Fruit fly (Drosophila melanogaster) whole organism, embryonic: Measurements from ENCODE around the gene CG11353.

ENCODE experiments used
- Atf6 ChIP-seq: fragments of 200-800 bp; sonication (Bioruptor generic); IDR thresholded peaks from 2 replicates; pipeline ENCODE4 v1.3.6; 2022; ENCODE audit warnings: missing biosample characterization, missing genetic modification characterization
- B-H1 ChIP-seq: fragments of 200-800 bp; sonication (Bioruptor generic); IDR thresholded peaks from 3 replicates; pipeline ENCODE4 v1.3.6; 2022; ENCODE audit warnings: missing biosample characterization, missing genetic modification characterization
- Blimp-1 ChIP-seq: fragments of 200-800 bp; sonication (Bioruptor generic); optimal IDR thresholded peaks from 3 replicates; lab custom pipeline; 2018; ENCODE audit warnings: missing biosample characterization, missing genetic modification characterization, mild to moderate bottlenecking, moderate library complexity, missing genetic modification reagents
- CG11093 ChIP-seq: fragments of 200-800 bp; sonication (Bioruptor generic); IDR thresholded peaks from 3 replicates; pipeline ENCODE4 v1.3.6; 2022; ENCODE audit warnings: missing biosample characterization, missing genetic modification characterization
- CG13424 ChIP-seq: fragments of 200-800 bp; sonication (Bioruptor generic); optimal IDR thresholded peaks from 2 replicates; lab custom pipeline; 2019; ENCODE audit warnings: missing biosample characterization, mild to moderate bottlenecking, missing genetic modification characterization, moderate library complexity
- CG13624 ChIP-seq: fragments of 200-800 bp; sonication (Bioruptor generic); optimal IDR thresholded peaks from 2 replicates; lab custom pipeline; 2016; ENCODE audit warnings: missing biosample characterization, missing genetic modification characterization
- CG14050 ChIP-seq: fragments of 200-800 bp; sonication (Bioruptor generic); IDR thresholded peaks from 3 replicates; pipeline ENCODE4 v1.3.6; 2022; ENCODE audit warnings: missing biosample characterization, missing genetic modification characterization
- CG1792 ChIP-seq: fragments of 200-800 bp; sonication (Bioruptor generic); optimal IDR thresholded peaks from 2 replicates; lab custom pipeline; 2016; ENCODE audit warnings: missing biosample characterization, missing genetic modification characterization
- CG1832 ChIP-seq: fragments of 200-800 bp; sonication (Bioruptor generic); optimal IDR thresholded peaks from 2 replicates; lab custom pipeline; 2017; ENCODE audit warnings: missing biosample characterization, mild to moderate bottlenecking, missing genetic modification characterization, inconsistent platforms
- CG18619 ChIP-seq: fragments of 200-800 bp; sonication (Bioruptor generic); optimal IDR thresholded peaks from 3 replicates; lab custom pipeline; 2017; ENCODE audit warnings: missing biosample characterization, mild to moderate bottlenecking, missing genetic modification characterization
- CG30403 ChIP-seq: fragments of 200-800 bp; sonication (Bioruptor generic); optimal IDR thresholded peaks from 3 replicates; lab custom pipeline; 2016; ENCODE audit warnings: missing biosample characterization, missing genetic modification characterization
- CG3065 ChIP-seq: fragments of 200-800 bp; sonication (Bioruptor generic); optimal IDR thresholded peaks from 2 replicates; lab custom pipeline; 2016; ENCODE audit warnings: missing biosample characterization, missing genetic modification characterization
- CG3281 ChIP-seq: fragments of 200-800 bp; sonication (Bioruptor generic); optimal IDR thresholded peaks from 3 replicates; lab custom pipeline; 2017; ENCODE audit warnings: missing biosample characterization, mild to moderate bottlenecking, missing genetic modification characterization
- CG6175 ChIP-seq: fragments of 200-800 bp; sonication (Bioruptor generic); IDR thresholded peaks from 3 replicates; pipeline ENCODE4 v1.3.6; 2022; ENCODE audit warnings: missing biosample characterization, missing genetic modification characterization
- CG8290 ChIP-seq, 3 experiments: fragments of 200-800 bp; sonication (Bioruptor generic); optimal IDR thresholded peaks; 2 replicates each; lab custom pipeline; 2016 to 2019; ENCODE audit warnings: missing biosample characterization in 3 of 3, missing genetic modification characterization in 3 of 3, mild to moderate bottlenecking in 2 of 3, moderate library complexity in 1 of 3
- Dip2 ChIP-seq: fragments of 200-800 bp; sonication (Bioruptor generic); IDR thresholded peaks from 2 replicates; pipeline ENCODE4 v1.3.6; 2022; ENCODE audit warnings: missing biosample characterization, missing genetic modification characterization
- Fer3 ChIP-seq: fragments of 200-800 bp; sonication (Bioruptor generic); optimal IDR thresholded peaks from 2 replicates; lab custom pipeline; 2018; ENCODE audit warnings: missing biosample characterization, mild to moderate bottlenecking, missing genetic modification characterization, moderate library complexity
- HHEX ChIP-seq: fragments of 200-800 bp; sonication (Bioruptor generic); optimal IDR thresholded peaks from 3 replicates; lab custom pipeline; 2017; ENCODE audit warnings: missing biosample characterization, mild to moderate bottlenecking, missing genetic modification characterization, missing genetic modification reagents
- Hsf ChIP-seq: fragments of 200-800 bp; sonication (Bioruptor generic); optimal IDR thresholded peaks from 3 replicates; lab custom pipeline; 2016; ENCODE audit warnings: missing biosample characterization, missing genetic modification characterization
- NC2β ChIP-seq: fragments of 200-800 bp; sonication (Bioruptor generic); optimal IDR thresholded peaks from 2 replicates; lab custom pipeline; 2016; ENCODE audit warnings: missing biosample characterization, missing genetic modification characterization
- Opbp ChIP-seq: fragments of 200-800 bp; sonication (Bioruptor generic); IDR thresholded peaks from 3 replicates; pipeline ENCODE4 v1.3.6; 2022; ENCODE audit warnings: missing biosample characterization, missing genetic modification characterization; ENCODE audit not compliant: partially characterized antibody
- PHDP ChIP-seq: fragments of 200-800 bp; sonication (Bioruptor generic); optimal IDR thresholded peaks from 3 replicates; lab custom pipeline; 2018; ENCODE audit warnings: missing biosample characterization, mild to moderate bottlenecking, missing genetic modification characterization, moderate library complexity
- Rx ChIP-seq: fragments of 200-800 bp; sonication (Bioruptor generic); IDR thresholded peaks from 2 replicates; pipeline ENCODE4 v1.3.6; 2022; ENCODE audit warnings: missing biosample characterization, missing genetic modification characterization
- Side ChIP-seq: fragments of 200-800 bp; sonication (Bioruptor generic); optimal IDR thresholded peaks from 2 replicates; lab custom pipeline; 2016; ENCODE audit warnings: missing biosample characterization, missing genetic modification characterization
- Sry-δ ChIP-seq: fragments of 200-800 bp; sonication (Bioruptor generic); optimal IDR thresholded peaks from 2 replicates; lab custom pipeline; 2016; ENCODE audit warnings: missing biosample characterization, missing genetic modification characterization
- TFAM ChIP-seq: fragments of 200-800 bp; sonication (Bioruptor generic); optimal IDR thresholded peaks from 2 replicates; lab custom pipeline; 2017; ENCODE audit warnings: missing biosample characterization, missing genetic modification characterization, inconsistent platforms
- al ChIP-seq: fragments of 200-800 bp; sonication (Bioruptor generic); IDR thresholded peaks from 2 replicates; pipeline ENCODE4 v1.3.6; 2022; ENCODE audit warnings: missing biosample characterization, missing genetic modification characterization
- caup ChIP-seq: fragments of 200-800 bp; sonication (Bioruptor generic); optimal IDR thresholded peaks from 3 replicates; lab custom pipeline; 2017; ENCODE audit warnings: missing biosample characterization, mild to moderate bottlenecking, missing genetic modification characterization, moderate library complexity; ENCODE audit not compliant: severe bottlenecking
- chn ChIP-seq: fragments of 200-800 bp; sonication (Bioruptor generic); optimal IDR thresholded peaks from 2 replicates; lab custom pipeline; 2016; ENCODE audit warnings: missing biosample characterization, missing genetic modification characterization
- crc ChIP-seq: fragments of 200-800 bp; sonication (Bioruptor generic); optimal IDR thresholded peaks from 2 replicates; lab custom pipeline; 2016; ENCODE audit warnings: missing biosample characterization, missing genetic modification characterization
- da ChIP-seq: fragments of 200-800 bp; sonication (Bioruptor generic); optimal IDR thresholded peaks from 2 replicates; lab custom pipeline; 2016; ENCODE audit warnings: missing biosample characterization, missing genetic modification characterization
- gce ChIP-seq: fragments of 200-800 bp; sonication (Bioruptor generic); IDR thresholded peaks from 3 replicates; pipeline ENCODE4 v1.3.6; 2022; ENCODE audit warnings: missing biosample characterization, missing genetic modification characterization
- gsb-n ChIP-seq: fragments of 200-800 bp; sonication (Bioruptor generic); optimal IDR thresholded peaks from 3 replicates; lab custom pipeline; 2018; ENCODE audit warnings: missing biosample characterization, mild to moderate bottlenecking, missing genetic modification characterization
- insv ChIP-seq, 2 experiments: fragments of 200-800 bp; sonication (Bioruptor generic); optimal IDR thresholded peaks; 3 replicates each; lab custom pipeline; 2016 to 2018; ENCODE audit warnings: missing biosample characterization in 2 of 2, missing genetic modification characterization in 2 of 2
- kay ChIP-seq: fragments of 200-800 bp; sonication (Bioruptor generic); optimal IDR thresholded peaks from 2 replicates; lab custom pipeline; 2016; ENCODE audit warnings: missing biosample characterization, missing genetic modification characterization
- ken ChIP-seq: fragments of 200-800 bp; sonication (Bioruptor generic); IDR thresholded peaks from 3 replicates; pipeline ENCODE4 v1.3.6; 2022; ENCODE audit warnings: missing biosample characterization, missing genetic modification characterization
- mam ChIP-seq: fragments of 200-800 bp; sonication (Bioruptor generic); optimal IDR thresholded peaks from 3 replicates; lab custom pipeline; 2016; ENCODE audit warnings: missing biosample characterization, missing genetic modification characterization
- mld ChIP-seq: fragments of 200-800 bp; sonication (Bioruptor generic); IDR thresholded peaks from 3 replicates; pipeline ENCODE4 v1.3.6; 2022; ENCODE audit warnings: missing biosample characterization, missing genetic modification characterization; ENCODE audit not compliant: partially characterized antibody
- nau ChIP-seq: fragments of 200-800 bp; sonication (Bioruptor generic); optimal IDR thresholded peaks from 3 replicates; lab custom pipeline; 2017; ENCODE audit warnings: missing biosample characterization, mild to moderate bottlenecking, missing genetic modification characterization, missing genetic modification reagents
- nerfin-1 ChIP-seq: fragments of 200-800 bp; sonication (Bioruptor generic); optimal IDR thresholded peaks from 3 replicates; lab custom pipeline; 2019; ENCODE audit warnings: missing biosample characterization, mild to moderate bottlenecking, missing genetic modification characterization, moderate library complexity
- p53 ChIP-seq: fragments of 200-800 bp; sonication (Bioruptor generic); optimal IDR thresholded peaks from 2 replicates; lab custom pipeline; 2016; ENCODE audit warnings: missing biosample characterization, missing genetic modification characterization
- pum ChIP-seq: fragments of 200-800 bp; sonication (Bioruptor generic); optimal IDR thresholded peaks from 2 replicates; lab custom pipeline; 2016; ENCODE audit warnings: missing biosample characterization, missing genetic modification characterization
- slp2 ChIP-seq: fragments of 200-800 bp; sonication (Bioruptor generic); optimal IDR thresholded peaks from 2 replicates; lab custom pipeline; 2016; ENCODE audit warnings: missing biosample characterization, missing genetic modification characterization
- stc ChIP-seq: fragments of 200-800 bp; sonication (Bioruptor generic); IDR thresholded peaks from 2 replicates; pipeline ENCODE4 v1.3.6; 2022; ENCODE audit warnings: missing biosample characterization, missing genetic modification characterization
- toy ChIP-seq: fragments of 200-800 bp; sonication (Bioruptor generic); IDR thresholded peaks from 2 replicates; pipeline ENCODE4 v1.3.6; 2022; ENCODE audit warnings: missing biosample characterization, missing genetic modification characterization
- trem ChIP-seq: fragments of 200-800 bp; optimal IDR thresholded peaks from 3 replicates; lab custom pipeline; 2019; ENCODE audit warnings: missing biosample characterization, mild to moderate bottlenecking, missing genetic modification characterization, moderate library complexity
- trh ChIP-seq: fragments of 200-800 bp; sonication (Bioruptor generic); optimal IDR thresholded peaks from 2 replicates; lab custom pipeline; 2016; ENCODE audit warnings: missing biosample characterization, missing genetic modification characterization
- unc-4 ChIP-seq: fragments of 200-800 bp; sonication (Bioruptor generic); IDR thresholded peaks from 2 replicates; pipeline ENCODE4 v1.3.6; 2022; ENCODE audit warnings: missing biosample characterization, missing genetic modification characterization; ENCODE audit not compliant: partially characterized antibody

Gene CG11353

dm6 chr3L:4541573-4542371 lies 8.8 kb downstream of the CG11353 start, which contains the start of gene CG11357 (continued):
- TF ChIP-seq CG18619 (GFP tag; lab: Kevin White, UChicago) (peak; percentile 98), CG6175 (GFP tag; lab: Robert Waterston, UW) (peak; percentile 98), Opbp (GFP tag; lab: Robert Waterston, UW) (peak; percentile 91), Rx (GFP tag; lab: Robert Waterston, UW) (peak; percentile 96), CG1792 (peak; percentile 64), CG1832 (GFP tag; lab: Kevin White, UChicago) (no peak), PHDP (tag; lab: Kevin White, UChicago) (peak; percentile 100), da (GFP tag; lab: Kevin White, UChicago) (no peak), B-H1 (GFP tag; lab: Robert Waterston, UW) (peak; percentile 98), TFAM (GFP tag; lab: Kevin White, UChicago) (peak; percentile 54), stc (GFP tag; lab: Robert Waterston, UW) (peak; percentile 99), CG13624 (GFP tag; lab: Kevin White, UChicago) (peak; percentile 88), CG14050 (GFP tag; lab: Robert Waterston, UW) (peak; percentile 98), Atf6 (GFP tag; lab: Robert Waterston, UW) (peak; percentile 99), CG30403 (peak; percentile 97), CG13424 (tag; lab: Kevin White, UChicago) (peak; percentile 100), chn (peak; percentile 81), unc-4 (GFP tag; lab: Robert Waterston, UW) (peak; percentile 77), trem (tag; lab: Kevin White, UChicago) (peak; percentile 97), ken (GFP tag; lab: Robert Waterston, UW) (peak; percentile 98), gce (GFP tag; lab: Robert Waterston, UW) (peak; percentile 99), CG8290 (GFP tag; optimal IDR thresholded peaks at IDR 0.05; lab: Kevin White, UChicago) (peak; percentile 90), CG8290 (tag; optimal IDR thresholded peaks at IDR 0.05; lab: Kevin White, UChicago) (peak; percentile 59 to 64), insv (GFP tag; optimal IDR thresholded peaks at IDR 0.05; lab: Kevin White, UChicago) (peak in 1 of 2 experiments; percentile 81), gsb-n (tag; lab: Kevin White, UChicago) (peak; percentile 99), CG3281 (GFP tag; lab: Kevin White, UChicago) (peak; percentile 98), NC2β (GFP tag; lab: Kevin White, UChicago) (peak; percentile 64), Fer3 (tag; lab: Kevin White, UChicago) (peak; percentile 99), nau (GFP tag; lab: Kevin White, UChicago) (peak; percentile 92), CG3065 (GFP tag; lab: Kevin White, UChicago) (peak; percentile 89), mam (GFP tag; lab: Kevin White, UChicago) (peak; percentile 86), HHEX (peak; percentile 98), kay (GFP tag; lab: Kevin White, UChicago) (peak; percentile 89), Sry-δ (GFP tag; lab: Kevin White, UChicago) (peak; percentile 73), p53 (GFP tag; lab: Kevin White, UChicago) (peak; percentile 56), Dip2 (peak; percentile 71; the same call in 1 of the 2 replicates), CG11093 (GFP tag; lab: Robert Waterston, UW) (peak; percentile 98), slp2 (peak; percentile 81), mld (GFP tag; lab: Robert Waterston, UW) (peak; percentile 74; the same call in 2 of the 3 replicates), nerfin-1 (tag; lab: Kevin White, UChicago) (peak; percentile 98), al (GFP tag; lab: Robert Waterston, UW) (peak; percentile 99), trh (GFP tag; lab: Kevin White, UChicago) (peak; percentile 94), toy (GFP tag; lab: Robert Waterston, UW) (peak; percentile 97), Side (GFP tag; lab: Kevin White, UChicago) (peak; percentile 73), crc (GFP tag; lab: Kevin White, UChicago) (peak; percentile 76), pum (GFP tag; lab: Kevin White, UChicago) (peak; percentile 83), Hsf (GFP tag; lab: Kevin White, UChicago) (peak; percentile 88), Blimp-1 (GFP tag; lab: Kevin White, UChicago) (peak; percentile 98), caup (GFP tag; lab: Kevin White, UChicago) (peak; percentile 98)
